Worm (Caenorhabditis elegans): ENCODE data around the gene tiar-1.

The tiar-1 gene

ce11 chrII:5712126-5712525 lies 2.5 kb downstream of the tiar-1 start (continued):
- TF ChIP-seq B0019.2 (GFP tag; conservative IDR thresholded peaks at IDR 0.05) = no peak
- peak; percentile 50 for TF ChIP-seq snpc-3.4 (tag; optimal IDR thresholded peaks at IDR 0.05)
- no peak for TF ChIP-seq ztf-6 (GFP tag; IDR thresholded peaks at IDR 0.05)
- no peak for TF ChIP-seq attf-3 (GFP tag; conservative IDR thresholded peaks at IDR 0.05)
- peak; percentile 40; the same call in 1 of the 2 replicates for TF ChIP-seq madf-6 (GFP tag; IDR thresholded peaks at IDR 0.05)
- TF ChIP-seq snpc-4 (GFP tag; optimal IDR thresholded peaks at IDR 0.05) = peak; percentile 24
- TF ChIP-seq snpc-4 (tag; optimal IDR thresholded peaks at IDR 0.05) = peak in 1 of 4 experiments; percentile 30
- no peak for TF ChIP-seq gei-17 (GFP tag; optimal IDR thresholded peaks at IDR 0.05)
- TF ChIP-seq F23B12.7 (tag; optimal IDR thresholded peaks at IDR 0.05; ENCODE audit: insufficient read depth) = no peak
- TF ChIP-seq ceh-27 (GFP tag; optimal IDR thresholded peaks at IDR 0.05) = no peak
- TF ChIP-seq ZK185.1 (tag; optimal IDR thresholded peaks at IDR 0.05; ENCODE audit: poor library complexity, severe bottlenecking) = peak; percentile 35
- no peak for TF ChIP-seq mel-28 (tag; optimal IDR thresholded peaks at IDR 0.05; ENCODE audit: borderline replicate concordance)
- TF ChIP-seq ztf-3 (GFP tag; optimal IDR thresholded peaks at IDR 0.05) = no peak
- TF ChIP-seq hlh-26 (GFP tag; conservative IDR thresholded peaks at IDR 0.05) = no peak
- no peak for TF ChIP-seq madf-3 (GFP tag; IDR thresholded peaks at IDR 0.05)
- TF ChIP-seq hmg-20 (GFP tag; IDR thresholded peaks at IDR 0.05) = no peak
- TF ChIP-seq ccch-3 (GFP tag; optimal IDR thresholded peaks at IDR 0.05) = no peak
- TF ChIP-seq egl-18 (GFP tag; IDR thresholded peaks at IDR 0.05) = no peak
- no peak for TF ChIP-seq xnd-1 (tag; optimal IDR thresholded peaks at IDR 0.05)
- no peak for TF ChIP-seq F22D6.2 (tag; optimal IDR thresholded peaks at IDR 0.05)
- no peak for TF ChIP-seq T07F8.4 (tag; optimal IDR thresholded peaks at IDR 0.05)
- no peak for TF ChIP-seq cebp-2 (GFP tag; IDR thresholded peaks at IDR 0.05)
- TF ChIP-seq nhr-179 (tag; optimal IDR thresholded peaks at IDR 0.05) = no peak
- no peak for TF ChIP-seq somi-1 (GFP tag; optimal IDR thresholded peaks at IDR 0.05)
- no peak for TF ChIP-seq ets-4 (GFP tag; optimal IDR thresholded peaks at IDR 0.05)
- TF ChIP-seq Y79H2A.3 (GFP tag; conservative IDR thresholded peaks at IDR 0.05) = no peak
- no peak for TF ChIP-seq Y53G8AR.9 (GFP tag; conservative IDR thresholded peaks at IDR 0.05)
- TF ChIP-seq ztf-25 (GFP tag; IDR thresholded peaks at IDR 0.05) = no peak
- TF ChIP-seq ceh-40 (GFP tag; IDR thresholded peaks at IDR 0.05) = no peak
- peak; percentile 63; the same call in 1 of the 2 replicates for TF ChIP-seq Y95B8A.8 (GFP tag; IDR thresholded peaks at IDR 0.05)
- TF ChIP-seq aptf-3 (GFP tag; IDR thresholded peaks at IDR 0.05) = no peak
- TF ChIP-seq mcd-1 (GFP tag; IDR thresholded peaks at IDR 0.05) = no peak
- no peak for TF ChIP-seq dpff-1 (tag; optimal IDR thresholded peaks at IDR 0.05)
- no peak for TF ChIP-seq F55B11.4 (tag; optimal IDR thresholded peaks at IDR 0.05; ENCODE audit: borderline replicate concordance, insufficient read depth)
- TF ChIP-seq lsy-27 (tag; optimal IDR thresholded peaks at IDR 0.05; ENCODE audit: borderline replicate concordance, insufficient read depth) = no peak
- TF ChIP-seq attf-5 (GFP tag; optimal IDR thresholded peaks at IDR 0.05) = no peak
- no peak for TF ChIP-seq tbp1 (GFP tag; optimal IDR thresholded peaks at IDR 0.05)
- no peak for TF ChIP-seq nhr-27 (tag; optimal IDR thresholded peaks at IDR 0.05)
- TF ChIP-seq ceh-79 (tag; optimal IDR thresholded peaks at IDR 0.05) = no peak
- no peak for TF ChIP-seq B0261.1 (tag; optimal IDR thresholded peaks at IDR 0.05)
- no peak for TF ChIP-seq ztf-28 (GFP tag; IDR thresholded peaks at IDR 0.05)
- TF ChIP-seq K11D2.4 (GFP tag; IDR thresholded peaks at IDR 0.05) = no peak
- no peak for TF ChIP-seq hmg-1.2 (GFP tag; IDR thresholded peaks at IDR 0.05)
- TF ChIP-seq lag-1 (GFP tag; IDR thresholded peaks at IDR 0.05) = no peak
- TF ChIP-seq D2030.7 (GFP tag; IDR thresholded peaks at IDR 0.05) = no peak
- no peak for TF ChIP-seq hlh-12 (tag; optimal IDR thresholded peaks at IDR 0.05)
- no peak for TF ChIP-seq bed-1 (GFP tag; IDR thresholded peaks at IDR 0.05)
- TF ChIP-seq F39B2.1 (GFP tag; IDR thresholded peaks at IDR 0.05) = no peak
- no peak for TF ChIP-seq let-526 (GFP tag; IDR thresholded peaks at IDR 0.05)
